Worm (Caenorhabditis elegans): Measurements from ENCODE around the gene cyp-13A11.
A peak's percentile ranks its signal among the peaks of the same experiment; 100 is the strongest.

Gene cyp-13A11

ce11 chrIII:13005161-13005560 is 15.6 kb upstream of the cyp-13A11 start, which contains the start of gene snf-7:
TSS of gene snf-7 (plus strand) at chrIII:13005461.
- no peak for TF ChIP-seq him-1 (tag; optimal IDR thresholded peaks at IDR 0.05)
- no peak for TF ChIP-seq W03F9.2 (tag; optimal IDR thresholded peaks at IDR 0.05)
- no peak for TF ChIP-seq dao-5 (tag; optimal IDR thresholded peaks at IDR 0.05)

DNA sequence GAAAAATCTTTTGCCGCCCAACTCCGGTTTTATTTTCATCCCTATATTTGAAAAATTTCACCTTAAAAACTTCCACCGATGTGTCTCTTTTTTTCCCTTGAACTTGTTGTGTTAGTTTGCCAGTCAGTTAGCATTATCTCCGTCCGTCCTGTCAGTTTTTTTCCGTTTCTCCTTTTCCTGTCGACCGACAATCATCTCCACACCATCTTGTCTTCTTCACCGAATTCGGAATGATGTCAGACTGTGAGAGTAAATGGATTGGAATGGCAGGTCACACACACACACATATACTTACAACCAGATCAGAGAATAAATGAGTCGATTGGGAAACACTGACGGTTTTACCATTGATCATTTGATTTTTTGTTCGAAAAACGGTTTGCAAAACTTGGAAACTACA is 8.9 kb upstream of the cyp-13A11 start:
- TF ChIP-seq dao-5 (tag; optimal IDR thresholded peaks at IDR 0.05) (no peak), W03F9.2 (tag; optimal IDR thresholded peaks at IDR 0.05) (no peak)

DNA sequence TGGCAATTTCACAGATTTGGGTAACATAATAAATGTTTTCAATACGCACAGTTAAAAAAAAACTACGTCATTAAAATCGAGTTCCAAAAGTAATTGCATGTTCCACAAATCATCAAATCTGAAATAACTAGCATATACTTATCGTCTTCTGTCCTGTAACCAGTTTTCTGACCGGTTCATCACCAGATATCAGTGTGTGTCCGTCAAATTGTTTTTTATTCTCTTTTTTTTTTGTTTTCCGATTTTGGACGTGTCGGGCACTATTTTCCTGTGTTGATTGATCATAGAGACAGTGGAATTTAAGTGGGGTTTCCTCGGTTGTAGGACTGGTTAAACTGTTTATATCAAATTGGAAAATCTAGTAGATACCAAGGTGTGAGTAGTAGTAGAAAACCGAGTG is 6.9 kb upstream of the cyp-13A11 start:
- TF ChIP-seq him-1 (tag; optimal IDR thresholded peaks at IDR 0.05) = no peak
- no peak for TF ChIP-seq dao-5 (tag; optimal IDR thresholded peaks at IDR 0.05)
- no peak for TF ChIP-seq W03F9.2 (tag; optimal IDR thresholded peaks at IDR 0.05)

DNA sequence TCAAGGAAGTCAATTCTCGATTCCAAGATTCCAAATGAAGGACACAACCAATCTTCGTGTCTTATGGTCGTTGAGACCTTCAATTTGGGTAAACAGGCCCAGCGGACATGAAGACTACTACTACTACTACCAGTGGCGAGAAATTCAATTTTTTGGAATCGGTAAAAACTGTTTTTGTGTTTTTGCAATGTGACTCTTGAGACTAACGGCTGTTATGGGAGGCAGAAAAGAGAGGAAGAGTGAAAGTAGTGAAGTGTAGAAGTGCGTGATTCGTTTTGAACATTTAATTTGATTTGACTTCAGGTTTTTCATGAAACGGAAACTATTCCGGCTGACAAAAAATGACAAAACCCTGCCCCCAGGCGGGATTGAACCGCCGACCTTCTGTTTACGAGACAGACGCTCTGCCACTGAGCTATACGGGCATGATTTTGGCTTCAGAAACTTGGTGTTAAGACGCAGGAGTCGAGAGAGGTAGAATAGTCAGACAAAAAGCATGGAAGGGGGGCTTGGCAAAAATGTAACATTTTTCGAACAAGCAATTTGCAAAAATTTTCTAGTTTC is 5.0 kb upstream of the cyp-13A11 start:
- peak; percentile 51 for TF ChIP-seq dao-5 (tag; optimal IDR thresholded peaks at IDR 0.05)
- peak; percentile 6 for TF ChIP-seq him-1 (tag; optimal IDR thresholded peaks at IDR 0.05)
- peak; percentile 56 for TF ChIP-seq W03F9.2 (tag; optimal IDR thresholded peaks at IDR 0.05)

- TF ChIP-seq dao-5 (tag; optimal IDR thresholded peaks at IDR 0.05) = no peak
- TF ChIP-seq W03F9.2 (tag; optimal IDR thresholded peaks at IDR 0.05) = no peak
- TF ChIP-seq him-1 (tag; optimal IDR thresholded peaks at IDR 0.05) = no peak
These were observed 2.2 kb upstream of the cyp-13A11 start, which contains the start of gene col-98 for ce11 chrIII:13018619-13019018. TSS of gene col-98 (plus strand) at chrIII:13019008.

DNA sequence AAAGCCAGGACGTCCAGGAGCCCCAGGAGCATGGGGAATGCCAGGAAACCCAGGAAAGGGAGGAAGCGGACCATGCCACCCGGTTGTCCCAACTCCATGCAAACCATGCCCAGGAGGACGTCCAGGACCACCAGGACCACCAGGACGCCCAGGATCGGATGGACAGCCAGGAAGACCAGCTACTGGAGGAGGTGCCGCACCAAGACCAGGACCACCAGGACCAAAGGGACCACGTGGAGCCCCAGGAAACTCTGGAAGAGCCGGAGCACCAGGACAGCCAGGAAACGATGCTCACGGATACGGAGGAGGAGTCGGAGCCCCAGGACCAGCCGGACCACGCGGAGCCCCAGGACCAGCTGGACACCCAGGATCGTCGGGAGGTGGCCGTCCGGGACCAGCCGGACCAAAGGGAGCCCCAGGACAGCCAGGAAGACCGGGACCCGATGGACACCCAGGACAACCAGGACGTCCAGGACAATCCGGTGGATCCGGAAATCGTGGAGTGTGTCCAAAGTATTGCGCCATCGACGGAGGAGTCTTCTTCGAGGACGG is 1.2 kb upstream of the cyp-13A11 start:
- no peak for TF ChIP-seq him-1 (tag; optimal IDR thresholded peaks at IDR 0.05)
- TF ChIP-seq W03F9.2 (tag; optimal IDR thresholded peaks at IDR 0.05) = no peak
- TF ChIP-seq dao-5 (tag; optimal IDR thresholded peaks at IDR 0.05) = no peak

- TF ChIP-seq dao-5 (tag; optimal IDR thresholded peaks at IDR 0.05) = no peak
- no peak for TF ChIP-seq him-1 (tag; optimal IDR thresholded peaks at IDR 0.05)
These were observed 3.5 kb downstream of the cyp-13A11 start, which contains the start of gene cyp-13A12 for ce11 chrIII:13024281-13024680. TSS of gene cyp-13A12 (plus strand) at chrIII:13024547.

DNA sequence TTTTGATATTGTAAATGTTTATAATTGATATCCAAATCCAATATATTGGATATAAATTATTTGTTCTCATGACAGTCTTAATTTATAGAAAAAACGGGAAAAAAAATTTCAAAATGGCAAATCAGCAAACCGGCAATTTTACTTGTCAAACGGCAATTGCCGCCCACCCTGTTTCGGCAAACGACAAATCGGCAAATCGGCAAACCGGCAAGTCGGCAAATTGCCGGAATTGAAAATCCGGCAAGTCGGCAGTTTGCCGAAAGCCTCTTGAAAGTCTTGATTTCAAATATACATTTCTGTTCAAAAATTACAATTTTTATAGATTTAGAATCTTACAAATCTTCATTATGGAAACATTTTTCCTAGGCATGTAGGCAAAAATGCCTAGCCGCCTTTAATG is 7.1 kb downstream of the cyp-13A11 start:
- TF ChIP-seq him-1 (tag; optimal IDR thresholded peaks at IDR 0.05) (no peak), W03F9.2 (tag; optimal IDR thresholded peaks at IDR 0.05) (no peak), dao-5 (tag; optimal IDR thresholded peaks at IDR 0.05) (no peak)

ce11 chrIII:13029608-13030007 is 8.8 kb downstream of the cyp-13A11 start, which contains the start of gene F14F7.4:
TSS of gene F14F7.4 (minus strand) at chrIII:13029708.
- TF ChIP-seq him-1 (tag; optimal IDR thresholded peaks at IDR 0.05) (no peak), dao-5 (tag; optimal IDR thresholded peaks at IDR 0.05) (no peak), W03F9.2 (tag; optimal IDR thresholded peaks at IDR 0.05) (no peak)

- TF ChIP-seq W03F9.2 (tag; optimal IDR thresholded peaks at IDR 0.05) (no peak), dao-5 (tag; optimal IDR thresholded peaks at IDR 0.05) (no peak), him-1 (tag; optimal IDR thresholded peaks at IDR 0.05) (no peak)
These were observed 9.7 kb downstream of the cyp-13A11 start, which contains the start of gene F14F7.7 for ce11 chrIII:13030551-13030950. TSS of gene F14F7.7 (plus strand) at chrIII:13030904.

DNA sequence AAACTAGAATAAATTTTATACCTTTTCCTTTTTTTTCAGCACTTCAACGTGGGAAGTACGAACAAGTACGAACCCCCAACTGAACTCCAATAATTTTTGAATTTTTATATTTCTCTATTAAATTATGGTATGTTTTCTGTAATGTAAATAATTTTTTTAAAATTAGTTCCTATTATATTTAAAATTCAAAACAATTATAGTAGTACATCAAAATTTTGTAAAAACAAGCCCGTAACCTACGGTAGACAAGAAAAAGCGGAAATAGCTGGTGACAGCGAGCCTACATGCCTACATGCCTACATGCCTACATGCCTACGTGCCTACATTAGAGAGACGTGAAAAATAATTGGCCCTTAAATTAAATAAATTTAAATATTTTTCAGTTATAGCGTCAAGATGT is 10.9 kb downstream of the cyp-13A11 start, which contains the start of gene F14F7.5:
TSS of gene F14F7.5 (plus strand) at position 301 of the 400 bp plus-strand sequence.
- TF ChIP-seq dao-5 (tag; optimal IDR thresholded peaks at IDR 0.05) = no peak
- no peak for TF ChIP-seq W03F9.2 (tag; optimal IDR thresholded peaks at IDR 0.05)
- TF ChIP-seq him-1 (tag; optimal IDR thresholded peaks at IDR 0.05) = no peak

DNA sequence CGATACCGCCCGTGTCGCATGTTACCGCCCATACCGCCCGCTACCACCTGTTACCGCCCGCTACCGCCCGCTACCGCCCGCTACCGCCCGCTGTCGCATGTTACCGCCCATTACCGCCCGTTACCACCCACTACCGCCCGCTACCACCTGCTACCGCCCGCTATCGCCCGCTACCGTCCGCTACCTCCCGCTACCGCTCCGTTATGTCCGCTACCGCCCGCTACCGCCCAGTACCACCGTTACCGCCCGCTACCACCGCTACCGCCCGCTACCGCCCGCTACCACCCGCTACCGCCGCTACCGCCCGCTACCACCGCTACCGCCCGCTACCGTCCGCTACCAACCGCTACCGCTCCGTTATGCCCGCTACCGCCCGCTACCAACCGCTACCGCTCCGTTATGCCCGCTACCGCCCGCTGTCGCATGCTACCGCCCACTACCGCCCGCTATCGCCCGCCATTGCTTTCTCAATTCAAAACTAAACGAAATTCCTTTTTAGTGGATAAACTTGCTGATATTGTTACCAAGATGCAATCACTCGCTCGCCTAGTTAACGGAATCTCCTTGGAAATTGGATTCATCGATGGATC is 11.7 kb downstream of the cyp-13A11 start:
- TF ChIP-seq him-1 (tag; optimal IDR thresholded peaks at IDR 0.05) (no peak), dao-5 (tag; optimal IDR thresholded peaks at IDR 0.05) (no peak), W03F9.2 (tag; optimal IDR thresholded peaks at IDR 0.05) (no peak)

DNA sequence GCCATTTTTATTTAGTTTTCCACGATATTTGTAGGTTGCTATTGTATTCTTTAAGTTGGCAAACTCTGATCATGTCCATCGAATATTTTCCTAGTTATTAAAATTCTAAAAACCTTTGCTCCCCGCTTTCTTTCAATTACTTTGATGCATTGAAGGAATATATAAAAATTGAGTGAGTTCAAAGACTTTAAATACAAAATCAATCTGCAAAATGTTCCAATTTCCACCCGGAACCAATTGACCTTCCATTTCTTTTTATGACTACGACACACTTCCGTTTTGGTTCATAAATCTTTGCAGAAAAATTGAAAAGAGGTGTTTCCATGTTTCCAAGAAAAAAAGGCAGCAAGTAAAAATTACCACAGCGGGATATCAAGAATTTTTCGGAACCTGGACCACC is 18.9 kb downstream of the cyp-13A11 start, which contains the start of gene F54F12.2:
TSS of gene F54F12.2 (plus strand) at position 301 of the 400 bp plus-strand sequence.
- TF ChIP-seq W03F9.2 (tag; optimal IDR thresholded peaks at IDR 0.05) (no peak), him-1 (tag; optimal IDR thresholded peaks at IDR 0.05) (no peak), dao-5 (tag; optimal IDR thresholded peaks at IDR 0.05) (no peak)

DNA sequence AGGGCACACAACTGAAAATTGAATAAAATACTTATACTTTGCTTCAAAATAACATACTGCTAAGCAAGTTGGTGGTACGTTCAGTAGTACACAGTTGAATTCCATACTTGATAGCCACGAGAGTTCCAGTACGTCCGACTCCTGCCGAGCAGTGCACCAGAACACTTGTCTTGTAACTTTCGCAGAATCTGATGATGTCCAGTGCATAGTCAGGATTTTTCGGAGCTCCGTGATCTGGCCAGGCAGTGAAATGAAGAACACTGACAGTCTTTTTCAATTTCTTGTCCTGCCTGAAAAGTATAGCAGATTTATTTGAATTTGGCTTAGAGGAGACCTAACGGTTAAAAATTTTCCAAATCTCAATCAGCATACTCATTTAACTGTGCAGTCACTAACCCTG is 29.1 kb downstream of the cyp-13A11 start:
- TF ChIP-seq W03F9.2 (tag; optimal IDR thresholded peaks at IDR 0.05) (no peak), him-1 (tag; optimal IDR thresholded peaks at IDR 0.05) (no peak), dao-5 (tag; optimal IDR thresholded peaks at IDR 0.05) (no peak)
